Worm (Caenorhabditis elegans) whole organism, mixed stage, embryonic: ENCODE results near the gene vit-1.

Experiments used
- M03D4.4 ChIP-seq: sonication (generic microtip); optimal IDR thresholded peaks from 2 replicates; lab custom pipeline; 2017; ENCODE audit warnings: mild to moderate bottlenecking, missing genetic modification characterization, missing compliant biosample characterization
- bed-3 ChIP-seq: fragments of 200-800 bp; sonication (Bioruptor generic); optimal IDR thresholded peaks from 3 replicates; lab custom pipeline; 2018; ENCODE audit warnings: mild to moderate bottlenecking, missing genetic modification characterization, moderate library complexity, missing compliant biosample characterization
- blmp-1 ChIP-seq: fragments of 150-350 bp; optimal IDR thresholded peaks from 2 replicates; lab custom pipeline; 2014; ENCODE audit warnings: missing biosample characterization, missing genetic modification characterization
- ceh-39 ChIP-seq: fragments of 150-350 bp; optimal IDR thresholded peaks from 2 replicates; lab custom pipeline; 2014; ENCODE audit warnings: missing biosample characterization, missing genetic modification characterization
- ceh-43 ChIP-seq: fragments of 200-800 bp; sonication (Bioruptor generic); optimal IDR thresholded peaks from 2 replicates; lab custom pipeline; 2018; ENCODE audit warnings: mild to moderate bottlenecking, missing genetic modification characterization, moderate library complexity, missing compliant biosample characterization
- ceh-83 ChIP-seq: fragments of 200-800 bp; sonication (Bioruptor generic); optimal IDR thresholded peaks from 2 replicates; lab custom pipeline; 2018; ENCODE audit warnings: mild to moderate bottlenecking, missing genetic modification characterization, missing compliant biosample characterization
- ces-1 ChIP-seq: fragments of 150-350 bp; optimal IDR thresholded peaks from 2 replicates; lab custom pipeline; 2014; ENCODE audit warnings: missing biosample characterization, missing genetic modification reagents, missing genetic modification characterization
- cnd-1 ChIP-seq: fragments of 200-800 bp; sonication (Bioruptor generic); optimal IDR thresholded peaks from 2 replicates; lab custom pipeline; 2018; ENCODE audit warnings: mild to moderate bottlenecking, missing genetic modification characterization, missing compliant biosample characterization
- drap-1 ChIP-seq: fragments of 200-800 bp; sonication (Bioruptor generic); optimal IDR thresholded peaks from 3 replicates; lab custom pipeline; 2018; ENCODE audit warnings: mild to moderate bottlenecking, missing genetic modification characterization, missing compliant biosample characterization
- elt-1 ChIP-seq: sonication (generic microtip); optimal IDR thresholded peaks from 2 replicates; lab custom pipeline; 2017; ENCODE audit warnings: missing genetic modification characterization, mild to moderate bottlenecking, missing compliant biosample characterization, antibody characterized with exemption, moderate library complexity, borderline replicate concordance; ENCODE audit not compliant: insufficient read depth
- elt-3 ChIP-seq: fragments of 150-350 bp; optimal IDR thresholded peaks from 2 replicates; lab custom pipeline; 2014; ENCODE audit warnings: missing biosample characterization, missing genetic modification characterization
- flh-1 ChIP-seq: fragments of 200-800 bp; sonication (Bioruptor generic); optimal IDR thresholded peaks from 2 replicates; lab custom pipeline; 2018; ENCODE audit warnings: mild to moderate bottlenecking, missing genetic modification characterization, moderate library complexity, missing compliant biosample characterization
- ham-2 ChIP-seq: fragments of 200-800 bp; sonication (Bioruptor generic); optimal IDR thresholded peaks from 2 replicates; lab custom pipeline; 2018; ENCODE audit warnings: mild to moderate bottlenecking, missing genetic modification characterization, missing compliant biosample characterization
- hlh-1 ChIP-seq: fragments of 150-350 bp; optimal IDR thresholded peaks from 2 replicates; lab custom pipeline; 2014; ENCODE audit warnings: missing biosample characterization, missing genetic modification reagents, missing genetic modification characterization
- lin-13 ChIP-seq: fragments of 150-350 bp; optimal IDR thresholded peaks from 2 replicates; lab custom pipeline; 2014; ENCODE audit warnings: missing biosample characterization, missing genetic modification characterization
- lin-32 ChIP-seq: fragments of 200-800 bp; sonication (Bioruptor generic); optimal IDR thresholded peaks from 2 replicates; lab custom pipeline; 2018; ENCODE audit warnings: mild to moderate bottlenecking, missing genetic modification characterization, missing compliant biosample characterization
- lsy-2 ChIP-seq: fragments of 150-350 bp; optimal IDR thresholded peaks from 2 replicates; lab custom pipeline; 2014; ENCODE audit warnings: missing biosample characterization, missing genetic modification characterization
- mab-5 ChIP-seq: fragments of 150-350 bp; optimal IDR thresholded peaks from 2 replicates; lab custom pipeline; 2014; ENCODE audit warnings: missing biosample characterization, missing genetic modification characterization
- mep-1 ChIP-seq: fragments of 150-350 bp; optimal IDR thresholded peaks from 2 replicates; lab custom pipeline; 2017; ENCODE audit warnings: missing biosample characterization, missing genetic modification reagents, missing genetic modification characterization, inconsistent platforms
- mls-2 ChIP-seq: sonication (generic microtip); optimal IDR thresholded peaks from 2 replicates; lab custom pipeline; 2016; ENCODE audit warnings: mild to moderate bottlenecking, missing genetic modification characterization, moderate library complexity, missing compliant biosample characterization
- nhr-12 ChIP-seq: fragments of 150-350 bp; optimal IDR thresholded peaks from 2 replicates; lab custom pipeline; 2014; ENCODE audit warnings: missing biosample characterization, missing genetic modification characterization
- nhr-237 ChIP-seq: fragments of 150-350 bp; optimal IDR thresholded peaks from 2 replicates; lab custom pipeline; 2014; ENCODE audit warnings: missing biosample characterization, missing genetic modification characterization
- nhr-28 ChIP-seq: fragments of 150-350 bp; optimal IDR thresholded peaks from 2 replicates; lab custom pipeline; 2014; ENCODE audit warnings: missing biosample characterization, missing genetic modification characterization
- nhr-76 ChIP-seq: sonication (generic microtip); optimal IDR thresholded peaks from 2 replicates; lab custom pipeline; 2017; ENCODE audit warnings: missing biosample characterization, missing genetic modification characterization
- pha-4 ChIP-seq: fragments of 150-350 bp; optimal IDR thresholded peaks from 2 replicates; lab custom pipeline; 2018; ENCODE audit warnings: missing biosample characterization, missing genetic modification reagents, missing genetic modification characterization
- sem-2 ChIP-seq: fragments of 200-800 bp; sonication (Bioruptor generic); optimal IDR thresholded peaks from 2 replicates; lab custom pipeline; 2018; ENCODE audit warnings: mild to moderate bottlenecking, missing genetic modification characterization, missing compliant biosample characterization
- snpc-4 ChIP-seq: fragments of 150-350 bp; optimal IDR thresholded peaks from 2 replicates; lab custom pipeline; 2014; ENCODE audit warnings: missing biosample characterization, missing genetic modification characterization
- sptf-1 ChIP-seq: sonication (generic microtip); optimal IDR thresholded peaks from 2 replicates; lab custom pipeline; 2017; ENCODE audit warnings: mild to moderate bottlenecking, missing genetic modification characterization, moderate library complexity, missing compliant biosample characterization
- tbx-8 ChIP-seq: fragments of 200-800 bp; sonication (Bioruptor generic); optimal IDR thresholded peaks from 2 replicates; lab custom pipeline; 2018; ENCODE audit warnings: mild to moderate bottlenecking, missing genetic modification characterization, moderate library complexity, missing compliant biosample characterization
- unc-120 ChIP-seq: sonication (generic microtip); optimal IDR thresholded peaks from 2 replicates; lab custom pipeline; 2017; ENCODE audit warnings: missing genetic modification characterization, missing compliant biosample characterization; ENCODE audit not compliant: poor library complexity, severe bottlenecking
- unc-39 ChIP-seq: fragments of 150-350 bp; optimal IDR thresholded peaks from 2 replicates; lab custom pipeline; 2014; ENCODE audit warnings: missing biosample characterization, missing genetic modification characterization
- unc-62 ChIP-seq: fragments of 150-350 bp; optimal IDR thresholded peaks from 2 replicates; lab custom pipeline; 2014; ENCODE audit warnings: missing biosample characterization, missing genetic modification reagents, missing genetic modification characterization
- zip-8 ChIP-seq: fragments of 150-350 bp; optimal IDR thresholded peaks from 2 replicates; lab custom pipeline; 2014; ENCODE audit warnings: missing biosample characterization, missing genetic modification characterization
- ztf-11 ChIP-seq: fragments of 150-350 bp; optimal IDR thresholded peaks from 2 replicates; lab custom pipeline; 2014; ENCODE audit warnings: missing biosample characterization, missing genetic modification characterization

Gene vit-1

DNA sequence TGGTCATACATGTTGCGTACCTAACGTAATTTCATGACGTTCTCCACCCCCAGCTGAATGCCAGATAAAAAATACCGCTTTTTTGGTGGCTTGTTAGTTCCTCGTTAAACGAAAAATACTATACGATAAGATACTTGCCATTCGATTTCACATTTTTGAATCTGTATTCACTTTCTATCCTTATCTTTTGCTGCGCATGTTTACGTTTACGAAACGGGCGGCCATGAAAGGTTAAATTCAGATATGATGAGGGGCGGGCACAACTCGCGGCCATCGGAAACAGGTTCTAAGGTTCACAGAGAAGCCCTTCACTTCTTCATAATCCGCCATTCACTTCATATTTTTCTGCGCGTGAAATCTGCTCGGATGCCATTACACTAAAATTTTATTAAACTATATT lies 51.1 kb downstream of the vit-1 start:
- TF ChIP-seq M03D4.4 (tag; lab: Kevin White, UChicago) = no peak
- no peak for TF ChIP-seq tbx-8 (GFP tag; lab: Kevin White, UChicago)
- no peak for TF ChIP-seq lin-32 (GFP tag; lab: Kevin White, UChicago)
- no peak for TF ChIP-seq flh-1 (GFP tag; lab: Kevin White, UChicago)
- no peak for TF ChIP-seq elt-1 (tag; lab: Kevin White, UChicago)
- no peak for TF ChIP-seq elt-3 (tag; lab: Kevin White, UChicago)
- TF ChIP-seq ztf-11 (tag; lab: Kevin White, UChicago) = no peak
- TF ChIP-seq ham-2 (GFP tag; lab: Kevin White, UChicago) = no peak
- TF ChIP-seq nhr-237 (tag; lab: Kevin White, UChicago) = no peak
- no peak for TF ChIP-seq lsy-2 (tag; lab: Kevin White, UChicago)
- no peak for TF ChIP-seq lin-13 (tag; lab: Kevin White, UChicago)
- TF ChIP-seq mab-5 (tag; lab: Kevin White, UChicago) = no peak
- no peak for TF ChIP-seq drap-1
- no peak for TF ChIP-seq hlh-1
- TF ChIP-seq unc-39 (tag; lab: Kevin White, UChicago) = no peak
- no peak for TF ChIP-seq blmp-1 (tag; lab: Kevin White, UChicago)
- no peak for TF ChIP-seq unc-62 (GFP tag; lab: Kevin White, UChicago)
- no peak for TF ChIP-seq ces-1
- no peak for TF ChIP-seq zip-8 (tag; lab: Kevin White, UChicago)
- no peak for TF ChIP-seq nhr-28

DNA sequence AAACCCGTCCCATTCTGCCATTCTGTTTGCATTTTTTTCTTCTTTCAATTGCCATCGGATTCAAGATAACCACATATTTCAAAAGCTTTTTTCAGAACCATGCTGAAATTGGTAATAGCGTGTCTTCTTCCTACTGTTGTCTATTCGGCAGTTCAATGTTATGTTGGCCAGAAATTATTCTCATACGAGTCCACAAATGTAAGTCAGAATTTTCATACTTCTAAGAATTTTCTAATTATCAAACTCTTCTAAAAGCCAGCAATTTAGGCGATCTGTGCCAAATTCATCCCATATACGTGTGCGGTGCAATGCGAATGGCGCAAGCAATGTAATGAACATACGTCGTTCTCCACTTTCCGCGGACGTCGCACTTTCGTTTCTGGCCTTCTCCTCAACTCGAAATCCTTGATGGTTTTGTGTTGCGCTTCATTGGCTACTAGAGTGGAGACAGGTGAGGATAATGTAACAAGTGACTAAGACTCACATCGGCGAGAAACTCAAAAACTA lies 51.9 kb downstream of the vit-1 start, which contains the start of gene ZK154.1:
TSS of gene ZK154.1 (plus strand) at position 51 of the 507 bp plus-strand sequence.
- no peak for TF ChIP-seq ztf-11 (tag; lab: Kevin White, UChicago)
- TF ChIP-seq bed-3 (GFP tag; lab: Kevin White, UChicago) = no peak
- no peak for TF ChIP-seq sptf-1 (tag; lab: Kevin White, UChicago)
- TF ChIP-seq drap-1 = no peak
- TF ChIP-seq nhr-12 (tag; lab: Kevin White, UChicago) = no peak
- no peak for TF ChIP-seq snpc-4
- no peak for TF ChIP-seq pha-4 (tag; lab: Kevin White, UChicago)
- TF ChIP-seq ces-1 = no peak
- no peak for TF ChIP-seq ceh-39 (tag; lab: Kevin White, UChicago)
- no peak for TF ChIP-seq lin-32 (GFP tag; lab: Kevin White, UChicago)
- no peak for TF ChIP-seq M03D4.4 (tag; lab: Kevin White, UChicago)
- TF ChIP-seq ham-2 (GFP tag; lab: Kevin White, UChicago) = no peak
- TF ChIP-seq unc-39 (tag; lab: Kevin White, UChicago) = no peak
- no peak for TF ChIP-seq tbx-8 (GFP tag; lab: Kevin White, UChicago)
- TF ChIP-seq lin-13 (tag; lab: Kevin White, UChicago) = no peak
- TF ChIP-seq elt-1 (tag; lab: Kevin White, UChicago) = no peak
- TF ChIP-seq ceh-83 (GFP tag; lab: Kevin White, UChicago) = no peak
- no peak for TF ChIP-seq cnd-1
- no peak for TF ChIP-seq unc-120 (tag; lab: Kevin White, UChicago)
- TF ChIP-seq blmp-1 (tag; lab: Kevin White, UChicago) = no peak
- TF ChIP-seq, all 35 proteins: peak for 0

DNA sequence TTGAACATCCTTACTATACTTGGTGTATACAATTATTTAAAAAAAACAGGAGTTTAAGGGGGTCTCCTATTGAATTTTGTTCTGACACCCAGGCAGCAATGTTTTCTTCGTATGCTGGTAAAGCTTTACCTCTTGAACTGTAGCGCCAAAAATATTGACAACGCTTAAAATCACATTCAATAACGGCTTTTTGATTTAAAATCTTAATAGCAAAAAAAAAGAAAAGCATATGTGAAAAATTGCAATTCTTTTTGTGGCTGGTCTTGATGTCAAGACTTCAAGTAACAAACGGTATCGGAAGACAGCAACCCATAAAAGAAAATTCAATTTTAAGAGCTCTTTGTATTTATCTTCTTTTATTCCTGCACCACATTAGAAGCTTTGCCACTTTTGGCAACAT lies 54.1 kb downstream of the vit-1 start:
- TF ChIP-seq sem-2 (GFP tag; lab: Kevin White, UChicago) (no peak), ham-2 (GFP tag; lab: Kevin White, UChicago) (no peak), blmp-1 (tag; lab: Kevin White, UChicago) (no peak), cnd-1 (no peak), lin-32 (GFP tag; lab: Kevin White, UChicago) (no peak), ztf-11 (tag; lab: Kevin White, UChicago) (no peak), elt-1 (tag; lab: Kevin White, UChicago) (no peak), nhr-76 (no peak), mab-5 (tag; lab: Kevin White, UChicago) (no peak), zip-8 (tag; lab: Kevin White, UChicago) (no peak), ces-1 (no peak), unc-39 (tag; lab: Kevin White, UChicago) (no peak), ceh-43 (GFP tag; lab: Kevin White, UChicago) (no peak), unc-62 (GFP tag; lab: Kevin White, UChicago) (no peak), mep-1 (tag; lab: Kevin White, UChicago) (no peak), elt-3 (tag; lab: Kevin White, UChicago) (no peak), M03D4.4 (tag; lab: Kevin White, UChicago) (no peak), mls-2 (no peak), pha-4 (tag; lab: Kevin White, UChicago) (no peak)
- TF ChIP-seq, all 35 proteins: peak for 0
